Worm (Caenorhabditis elegans) whole organism, L4/young adult: ENCODE results near the gene F21E9.2.

ENCODE experiments used
- W03F9.2 ChIP-seq: fragments of 150-350 bp; optimal IDR thresholded peaks from 2 replicates; lab custom pipeline; 2014; ENCODE audit warnings: missing biosample characterization, missing genetic modification characterization
- him-1 ChIP-seq: sonication (generic microtip); optimal IDR thresholded peaks from 2 replicates; lab custom pipeline; 2016; ENCODE audit warnings: missing genotype, missing genetic modification reagents, missing genetic modification characterization, missing compliant biosample characterization

DNA sequence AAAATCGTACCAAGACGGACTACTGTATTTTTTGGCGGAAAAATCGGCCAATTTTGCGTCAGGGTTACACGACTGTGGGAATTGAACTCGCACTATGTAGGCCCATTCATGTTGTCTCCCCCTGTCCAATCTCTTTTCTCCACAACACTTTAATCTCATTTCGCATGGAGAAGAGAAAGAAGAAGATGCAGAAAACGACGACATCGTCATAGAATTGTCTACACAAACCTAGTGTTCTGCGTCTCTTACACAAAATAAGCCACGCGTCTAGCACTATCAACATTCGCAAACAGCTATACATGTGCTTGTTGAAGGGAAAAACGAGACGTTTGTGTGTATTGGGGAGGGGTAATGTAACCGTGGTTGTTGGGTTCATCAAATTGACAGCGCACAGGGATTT, 6.8 kb downstream of the F21E9.2 start:
- TF ChIP-seq him-1 (tag; lab: Kevin White, UChicago) (peak; percentile 61), W03F9.2 (tag; lab: Kevin White, UChicago) (peak; percentile 51)
